Worm (Caenorhabditis elegans) whole organism, L2 larva: ENCODE results near the gene F38E9.4.
A peak's percentile ranks its signal among the peaks of the same experiment; 100 is the strongest.

Experiments
- C34F6.9 ChIP-seq: fragments of 150-350 bp; optimal IDR thresholded peaks from 2 replicates; lab custom pipeline; 2014; ENCODE audit warnings: missing biosample characterization, missing genetic modification characterization
- F13H6.1 ChIP-seq: sonication (generic microtip); optimal IDR thresholded peaks from 2 replicates; lab custom pipeline; 2016; ENCODE audit warnings: missing genetic modification characterization, missing compliant biosample characterization
- R02D3.7 ChIP-seq: fragments of 150-350 bp; optimal IDR thresholded peaks from 2 replicates; lab custom pipeline; 2014; ENCODE audit warnings: missing biosample characterization, missing genetic modification characterization
- ZK546.5 ChIP-seq: sonication (generic microtip); optimal IDR thresholded peaks from 2 replicates; lab custom pipeline; 2017; ENCODE audit warnings: missing biosample characterization, missing genetic modification characterization
- alr-1 ChIP-seq: fragments of 150-350 bp; optimal IDR thresholded peaks from 2 replicates; lab custom pipeline; 2014; ENCODE audit warnings: missing biosample characterization, missing genetic modification characterization
- aly-2 ChIP-seq: fragments of 150-350 bp; optimal IDR thresholded peaks from 2 replicates; lab custom pipeline; 2014; ENCODE audit warnings: missing biosample characterization, missing genetic modification characterization
- ama-1 ChIP-seq: fragments of 150-350 bp; optimal IDR thresholded peaks from 2 replicates; lab custom pipeline; 2018; ENCODE audit warnings: inconsistent platforms
- blmp-1 ChIP-seq: sonication (generic microtip); optimal IDR thresholded peaks from 2 replicates; lab custom pipeline; 2017; ENCODE audit warnings: missing genetic modification characterization, mild to moderate bottlenecking, missing compliant biosample characterization, antibody characterized with exemption, moderate library complexity; ENCODE audit not compliant: insufficient read depth
- ceh-16 ChIP-seq: fragments of 150-350 bp; optimal IDR thresholded peaks from 2 replicates; lab custom pipeline; 2014; ENCODE audit warnings: missing biosample characterization, missing genetic modification characterization
- ceh-82 ChIP-seq: fragments of 150-350 bp; optimal IDR thresholded peaks from 2 replicates; lab custom pipeline; 2014; ENCODE audit warnings: missing biosample characterization, missing genetic modification characterization
- crh-2 ChIP-seq: sonication (generic microtip); optimal IDR thresholded peaks from 2 replicates; lab custom pipeline; 2017; ENCODE audit warnings: missing biosample characterization, missing genetic modification characterization
- dmd-4 ChIP-seq: sonication (generic microtip); optimal IDR thresholded peaks from 2 replicates; lab custom pipeline; 2017; ENCODE audit warnings: missing biosample characterization, missing genetic modification characterization
- egl-27 ChIP-seq: sonication (generic microtip); optimal IDR thresholded peaks from 3 replicates; lab custom pipeline; 2017; ENCODE audit warnings: missing biosample characterization, missing genetic modification reagents, missing genetic modification characterization
- elt-1 ChIP-seq: fragments of 150-350 bp; optimal IDR thresholded peaks from 2 replicates; lab custom pipeline; 2014; ENCODE audit warnings: missing biosample characterization, missing genetic modification characterization
- elt-3 ChIP-seq: sonication (generic microtip); optimal IDR thresholded peaks from 2 replicates; lab custom pipeline; 2017; ENCODE audit warnings: missing biosample characterization, missing genetic modification characterization
- gmeb-1 ChIP-seq: fragments of 150-350 bp; optimal IDR thresholded peaks from 2 replicates; lab custom pipeline; 2014; ENCODE audit warnings: missing biosample characterization, missing genetic modification characterization
- lin-11 ChIP-seq: fragments of 150-350 bp; sonication (generic microtip); optimal IDR thresholded peaks from 2 replicates; lab custom pipeline; 2014; ENCODE audit warnings: missing biosample characterization, missing genetic modification characterization, inconsistent platforms, mixed read lengths
- lin-13 ChIP-seq: fragments of 150-350 bp; optimal IDR thresholded peaks from 2 replicates; lab custom pipeline; 2014; ENCODE audit warnings: missing biosample characterization, missing genetic modification reagents, missing genetic modification characterization
- lin-39 ChIP-seq: fragments of 150-350 bp; optimal IDR thresholded peaks from 2 replicates; lab custom pipeline; 2014; ENCODE audit warnings: missing biosample characterization, missing genetic modification reagents, missing genetic modification characterization
- lsy-2 ChIP-seq, 2 experiments: fragments of 150-350 bp in 1 of 2; sonication (generic microtip) in 1 of 2; optimal IDR thresholded peaks; 2 replicates each; lab custom pipeline; 2014 to 2017; ENCODE audit warnings: missing biosample characterization in 2 of 2, missing genetic modification characterization in 2 of 2
- mab-5 ChIP-seq: fragments of 150-350 bp; optimal IDR thresholded peaks from 2 replicates; lab custom pipeline; 2014; ENCODE audit warnings: missing biosample characterization, missing genetic modification characterization
- mdl-1 ChIP-seq, 2 experiments: fragments of 150-350 bp in 1 of 2; sonication (generic microtip) in 1 of 2; optimal IDR thresholded peaks; 2 replicates each; lab custom pipeline; 2017; ENCODE audit warnings: missing biosample characterization in 2 of 2, missing genetic modification characterization in 2 of 2
- nhr-10 ChIP-seq: sonication (generic microtip); optimal IDR thresholded peaks from 2 replicates; lab custom pipeline; 2017; ENCODE audit warnings: missing biosample characterization, missing genetic modification characterization
- nhr-11 ChIP-seq: fragments of 150-350 bp; optimal IDR thresholded peaks from 2 replicates; lab custom pipeline; 2014; ENCODE audit warnings: missing biosample characterization, missing genetic modification characterization
- nhr-12 ChIP-seq: fragments of 150-350 bp; optimal IDR thresholded peaks from 2 replicates; lab custom pipeline; 2014; ENCODE audit warnings: missing biosample characterization, missing genetic modification characterization
- nhr-129 ChIP-seq: fragments of 150-350 bp; optimal IDR thresholded peaks from 2 replicates; lab custom pipeline; 2014; ENCODE audit warnings: missing biosample characterization, missing genetic modification characterization
- nhr-21 ChIP-seq: fragments of 150-350 bp; optimal IDR thresholded peaks from 2 replicates; lab custom pipeline; 2014; ENCODE audit warnings: missing biosample characterization, missing genetic modification characterization
- nhr-237 ChIP-seq: fragments of 150-350 bp; optimal IDR thresholded peaks from 2 replicates; lab custom pipeline; 2014; ENCODE audit warnings: missing biosample characterization, missing genetic modification characterization
- nhr-25 ChIP-seq: fragments of 150-350 bp; sonication (generic microtip); optimal IDR thresholded peaks from 3 replicates; lab custom pipeline; 2014; ENCODE audit warnings: missing biosample characterization, missing genetic modification characterization
- nhr-6 ChIP-seq: fragments of 150-350 bp; optimal IDR thresholded peaks from 2 replicates; lab custom pipeline; 2014; ENCODE audit warnings: missing biosample characterization, missing genetic modification characterization
- nhr-77 ChIP-seq: fragments of 150-350 bp; optimal IDR thresholded peaks from 2 replicates; lab custom pipeline; 2014; ENCODE audit warnings: missing biosample characterization, missing genetic modification characterization
- skn-1 ChIP-seq: sonication (generic microtip); optimal IDR thresholded peaks from 2 replicates; lab custom pipeline; 2017; ENCODE audit warnings: missing biosample characterization, missing genetic modification characterization
- sma-3 ChIP-seq: sonication (generic microtip); optimal IDR thresholded peaks from 2 replicates; lab custom pipeline; 2016; ENCODE audit warnings: missing genetic modification reagents, missing genetic modification characterization, missing compliant biosample characterization
- sma-9 ChIP-seq, 2 experiments: fragments of 150-350 bp in 1 of 2; sonication (generic microtip) in 1 of 2; optimal IDR thresholded peaks; 2 replicates each; lab custom pipeline; 2014 to 2016; ENCODE audit warnings: missing genetic modification characterization in 2 of 2, mild to moderate bottlenecking in 1 of 2, missing biosample characterization in 1 of 2, missing compliant biosample characterization in 1 of 2, missing genetic modification reagents in 1 of 2, moderate library complexity in 1 of 2
- snpc-4 ChIP-seq: fragments of 150-350 bp; optimal IDR thresholded peaks from 2 replicates; lab custom pipeline; 2014; ENCODE audit warnings: missing biosample characterization, missing genetic modification characterization
- unc-39 ChIP-seq: fragments of 150-350 bp; optimal IDR thresholded peaks from 2 replicates; lab custom pipeline; 2014; ENCODE audit warnings: missing biosample characterization, missing genetic modification characterization
- unc-55 ChIP-seq: fragments of 150-350 bp; sonication (generic microtip); optimal IDR thresholded peaks from 3 replicates; lab custom pipeline; 2014; ENCODE audit warnings: missing biosample characterization, missing genetic modification reagents, missing genetic modification characterization
- zag-1 ChIP-seq: fragments of 150-350 bp; optimal IDR thresholded peaks from 2 replicates; lab custom pipeline; 2014; ENCODE audit warnings: missing biosample characterization, missing genetic modification characterization
- ztf-1 ChIP-seq: fragments of 200-800 bp; sonication (Bioruptor generic); conservative IDR thresholded peaks from 2 replicates; pipeline ENCODE4 v1.3.6; 2022; ENCODE audit warnings: missing genetic modification characterization, missing compliant biosample characterization
- ztf-11 ChIP-seq: sonication (generic microtip); optimal IDR thresholded peaks from 2 replicates; lab custom pipeline; 2017; ENCODE audit warnings: missing biosample characterization, missing genetic modification characterization
- ztf-4 ChIP-seq: fragments of 150-350 bp; optimal IDR thresholded peaks from 2 replicates; lab custom pipeline; 2014; ENCODE audit warnings: missing biosample characterization, missing genetic modification characterization

The F38E9.4 gene

ce11 chrX:16418396-16418795, 33.3 kb upstream of the F38E9.4 start:
- no peak for TF ChIP-seq nhr-21 (tag; lab: Kevin White, UChicago)
- no peak for TF ChIP-seq sma-9 (GFP tag; optimal IDR thresholded peaks at IDR 0.05; lab: Kevin White, UChicago)
- no peak for TF ChIP-seq sma-9 (tag; optimal IDR thresholded peaks at IDR 0.05; lab: Kevin White, UChicago)
- no peak for TF ChIP-seq dmd-4 (tag; lab: Kevin White, UChicago)
- TF ChIP-seq lin-11 = no peak
- TF ChIP-seq nhr-11 (tag; lab: Kevin White, UChicago) = no peak
- no peak for TF ChIP-seq blmp-1 (tag; lab: Kevin White, UChicago)
- TF ChIP-seq lin-39 (tag; lab: Kevin White, UChicago) = no peak
- TF ChIP-seq snpc-4 (tag; lab: Kevin White, UChicago) = no peak
- no peak for TF ChIP-seq nhr-10 (tag; lab: Kevin White, UChicago)
- no peak for TF ChIP-seq ztf-1 (GFP tag; lab: Robert Waterston, UW)
- no peak for TF ChIP-seq lin-13 (GFP tag; lab: Kevin White, UChicago)
- TF ChIP-seq gmeb-1 = no peak
- TF ChIP-seq R02D3.7 = no peak
- TF ChIP-seq skn-1 = no peak

ce11 chrX:16432143-16432542, 19.6 kb upstream of the F38E9.4 start, which contains the start of gene F38E9.6:
Gene F38E9.6, plus strand, starts transcription at chrX:16432443.
- TF ChIP-seq unc-39 (tag; lab: Kevin White, UChicago) (no peak), nhr-10 (tag; lab: Kevin White, UChicago) (no peak)

ce11 chrX:16440949-16441348, 10.8 kb upstream of the F38E9.4 start:
- no peak for TF ChIP-seq ceh-16 (tag; lab: Kevin White, UChicago)
- TF ChIP-seq mab-5 (tag; lab: Kevin White, UChicago) = no peak
- no peak for TF ChIP-seq lsy-2 (tag; optimal IDR thresholded peaks at IDR 0.05; lab: Kevin White, UChicago)
- TF ChIP-seq snpc-4 (tag; lab: Kevin White, UChicago) = no peak
- TF ChIP-seq nhr-6 (tag; lab: Kevin White, UChicago) = no peak
- no peak for TF ChIP-seq nhr-237 (tag; lab: Kevin White, UChicago)
- no peak for TF ChIP-seq F13H6.1 (tag; lab: Kevin White, UChicago)
- no peak for TF ChIP-seq ama-1 (lab: Kevin White, UChicago)
- no peak for TF ChIP-seq elt-3
- TF ChIP-seq lin-11 = no peak
- TF ChIP-seq skn-1 = no peak
- no peak for TF ChIP-seq zag-1 (tag; lab: Kevin White, UChicago)
- no peak for TF ChIP-seq nhr-11 (tag; lab: Kevin White, UChicago)

DNA sequence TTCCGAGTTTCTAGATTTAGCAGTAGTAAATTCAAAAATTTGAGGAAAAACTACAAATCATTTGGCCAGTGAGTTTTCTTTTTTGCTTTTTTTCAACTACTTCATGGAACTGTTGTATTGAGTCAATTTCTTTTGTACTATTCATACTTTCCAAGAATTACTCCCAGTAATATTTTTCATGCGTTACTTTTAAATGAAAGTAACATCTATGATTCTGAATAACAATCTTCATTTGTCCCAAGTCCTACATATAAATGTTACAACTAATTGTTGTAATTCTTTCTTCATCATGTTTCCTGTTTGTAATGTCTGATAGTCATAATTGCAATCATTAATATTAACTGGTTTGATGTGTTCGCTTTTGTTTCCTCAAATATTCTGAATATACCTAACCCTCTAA, 8.1 kb upstream of the F38E9.4 start:
- no peak for TF ChIP-seq F13H6.1 (tag; lab: Kevin White, UChicago)
- TF ChIP-seq nhr-12 (tag; lab: Kevin White, UChicago) = no peak
- TF ChIP-seq sma-3 (GFP tag; lab: Kevin White, UChicago) = no peak
- TF ChIP-seq snpc-4 (tag; lab: Kevin White, UChicago) = no peak
- TF ChIP-seq nhr-77 (tag; lab: Kevin White, UChicago) = no peak
- no peak for TF ChIP-seq gmeb-1
- TF ChIP-seq ztf-1 (GFP tag; lab: Robert Waterston, UW) = no peak
- no peak for TF ChIP-seq nhr-21 (tag; lab: Kevin White, UChicago)
- no peak for TF ChIP-seq dmd-4 (tag; lab: Kevin White, UChicago)
- no peak for TF ChIP-seq mdl-1 (tag; optimal IDR thresholded peaks at IDR 0.05; lab: Kevin White, UChicago)
- TF ChIP-seq ceh-16 (tag; lab: Kevin White, UChicago) = no peak
- TF ChIP-seq C34F6.9 (tag; lab: Kevin White, UChicago) = no peak
- no peak for TF ChIP-seq nhr-11 (tag; lab: Kevin White, UChicago)
- TF ChIP-seq ZK546.5 (tag; lab: Kevin White, UChicago) = no peak
- no peak for TF ChIP-seq ztf-11 (tag; lab: Kevin White, UChicago)
- no peak for TF ChIP-seq ztf-4 (tag; lab: Kevin White, UChicago)
- TF ChIP-seq nhr-129 = no peak

DNA sequence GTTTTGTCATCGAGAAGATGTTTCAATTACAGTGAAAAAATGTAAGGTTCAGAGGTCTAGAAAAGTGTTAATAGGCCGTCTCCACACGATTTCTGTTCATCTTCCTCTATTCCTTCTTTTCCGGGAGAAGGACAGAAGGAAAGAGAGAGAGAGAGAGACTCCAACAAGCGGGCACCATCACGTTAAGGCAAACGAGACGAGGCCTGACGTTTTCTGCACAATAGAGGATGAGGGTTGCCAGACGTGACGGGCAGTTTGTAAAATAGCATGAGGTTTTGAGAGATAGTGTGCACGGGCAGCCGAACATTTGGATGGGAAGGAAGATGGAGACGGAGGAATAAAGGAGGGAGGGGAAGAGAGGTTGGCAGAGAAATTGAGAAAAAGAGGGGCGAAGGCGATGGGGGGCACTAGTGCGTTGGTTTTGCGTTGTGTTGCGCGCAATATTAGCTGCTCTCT, 5.9 kb upstream of the F38E9.4 start, which contains the start of gene twf-2:
Gene twf-2 (plus strand): TSS at position 405 of the 456 bp plus-strand sequence.
- TF ChIP-seq aly-2 (no peak), sma-3 (GFP tag; lab: Kevin White, UChicago) (peak; percentile 63), R02D3.7 (no peak), ceh-16 (tag; lab: Kevin White, UChicago) (no peak), alr-1 (tag; lab: Kevin White, UChicago) (no peak), nhr-237 (tag; lab: Kevin White, UChicago) (no peak), ztf-1 (GFP tag; lab: Robert Waterston, UW) (no peak), nhr-25 (peak; percentile 55), elt-1 (tag; lab: Kevin White, UChicago) (no peak), nhr-77 (tag; lab: Kevin White, UChicago) (no peak), F13H6.1 (tag; lab: Kevin White, UChicago) (peak; percentile 91), nhr-21 (tag; lab: Kevin White, UChicago) (peak; percentile 60), ztf-4 (tag; lab: Kevin White, UChicago) (no peak), nhr-12 (tag; lab: Kevin White, UChicago) (no peak), elt-3 (no peak), nhr-129 (peak; percentile 82), zag-1 (tag; lab: Kevin White, UChicago) (peak; percentile 50), lsy-2 (tag; optimal IDR thresholded peaks at IDR 0.05; lab: Kevin White, UChicago) (peak; percentile 34 to 74), sma-9 (GFP tag; optimal IDR thresholded peaks at IDR 0.05; lab: Kevin White, UChicago) (peak; percentile 83), sma-9 (tag; optimal IDR thresholded peaks at IDR 0.05; lab: Kevin White, UChicago) (no peak), ztf-11 (tag; lab: Kevin White, UChicago) (no peak), crh-2 (tag; lab: Kevin White, UChicago) (peak; percentile 78), egl-27 (tag; lab: Kevin White, UChicago) (no peak), ceh-82 (tag; lab: Kevin White, UChicago) (no peak), unc-55 (GFP tag; lab: Kevin White, UChicago) (peak; percentile 85), skn-1 (no peak)
